Worm (Caenorhabditis elegans): ENCODE data around the gene clec-130.
A peak's percentile ranks its signal among the peaks of the same experiment; 100 is the strongest.

Gene clec-130

ce11 chrII:3546381-3546931 lies 26.9 kb upstream of the clec-130 start, which contains the start of gene apd-3 (continued):
- no peak for TF ChIP-seq ama-1 (optimal IDR thresholded peaks at IDR 0.05)
- TF ChIP-seq ama-1 (GFP tag; optimal IDR thresholded peaks at IDR 0.05): no peak
- TF ChIP-seq efl-1 (GFP tag; optimal IDR thresholded peaks at IDR 0.05): peak; percentile 27
- TF ChIP-seq hlh-26 (GFP tag; conservative IDR thresholded peaks at IDR 0.05): no peak
- TF ChIP-seq lag-1 (GFP tag; IDR thresholded peaks at IDR 0.05): no peak
- TF ChIP-seq ceh-100 (GFP tag; IDR thresholded peaks at IDR 0.05): no peak
- no peak for TF ChIP-seq attf-6 (GFP tag; IDR thresholded peaks at IDR 0.05)
- TF ChIP-seq ccch-3 (GFP tag; optimal IDR thresholded peaks at IDR 0.05): no peak
- no peak for TF ChIP-seq let-526 (GFP tag; IDR thresholded peaks at IDR 0.05)
- no peak for TF ChIP-seq rcor-1 (GFP tag; IDR thresholded peaks at IDR 0.05)
- TF ChIP-seq rpc-1 (optimal IDR thresholded peaks at IDR 0.05): no peak
- no peak for TF ChIP-seq rpc-1 (tag; optimal IDR thresholded peaks at IDR 0.05)
- TF ChIP-seq fkh-3 (tag; optimal IDR thresholded peaks at IDR 0.05): no peak
- TF ChIP-seq bed-2 (GFP tag; IDR thresholded peaks at IDR 0.05): no peak
- TF ChIP-seq pbrm-1 (GFP tag; IDR thresholded peaks at IDR 0.05): no peak
- no peak for TF ChIP-seq bed-1 (GFP tag; IDR thresholded peaks at IDR 0.05)
- TF ChIP-seq lin-40 (tag; optimal IDR thresholded peaks at IDR 0.05): no peak
- no peak for TF ChIP-seq attf-3 (GFP tag; conservative IDR thresholded peaks at IDR 0.05)
- TF ChIP-seq cebp-1 (GFP tag; IDR thresholded peaks at IDR 0.05): no peak
- TF ChIP-seq cebp-1 (tag; optimal IDR thresholded peaks at IDR 0.05): no peak
- no peak for TF ChIP-seq T26A5.8 (tag; optimal IDR thresholded peaks at IDR 0.05)
- no peak for TF ChIP-seq mel-28 (tag; optimal IDR thresholded peaks at IDR 0.05; ENCODE audit: borderline replicate concordance)
- TF ChIP-seq snpc-1.1 (tag; optimal IDR thresholded peaks at IDR 0.05; ENCODE audit: insufficient read depth): no peak
- TF ChIP-seq lsl-1 (GFP tag; optimal IDR thresholded peaks at IDR 0.05): peak; percentile 98
- TF ChIP-seq unc-62 (GFP tag; optimal IDR thresholded peaks at IDR 0.05): no peak
- no peak for TF ChIP-seq ztf-18 (tag; optimal IDR thresholded peaks at IDR 0.05)
- TF ChIP-seq dpff-1 (tag; optimal IDR thresholded peaks at IDR 0.05): no peak
- TF ChIP-seq athp-1 (tag; optimal IDR thresholded peaks at IDR 0.05): no peak
- no peak for TF ChIP-seq sptf-2 (GFP tag; optimal IDR thresholded peaks at IDR 0.05)
- no peak for TF ChIP-seq repo-1 (tag; optimal IDR thresholded peaks at IDR 0.05)
- TF ChIP-seq snpc-4 (GFP tag; optimal IDR thresholded peaks at IDR 0.05): no peak
- TF ChIP-seq snpc-4 (tag; optimal IDR thresholded peaks at IDR 0.05): no peak
- TF ChIP-seq Y67H2A.10 (GFP tag; conservative IDR thresholded peaks at IDR 0.05): no peak
- no peak for TF ChIP-seq nfya-2 (GFP tag; IDR thresholded peaks at IDR 0.05)
- no peak for TF ChIP-seq hsf-1 (GFP tag; IDR thresholded peaks at IDR 0.05)
- TF ChIP-seq ets-4 (GFP tag; optimal IDR thresholded peaks at IDR 0.05): no peak
- no peak for TF ChIP-seq hmg-1.2 (GFP tag; IDR thresholded peaks at IDR 0.05)
- TF ChIP-seq rec-8 (tag; optimal IDR thresholded peaks at IDR 0.05): no peak
- TF ChIP-seq hmg-20 (GFP tag; IDR thresholded peaks at IDR 0.05): no peak
- TF ChIP-seq F22D6.2 (tag; optimal IDR thresholded peaks at IDR 0.05): no peak
- no peak for TF ChIP-seq Y53F4B.3 (GFP tag; IDR thresholded peaks at IDR 0.05)
- TF ChIP-seq dpl-1 (GFP tag; optimal IDR thresholded peaks at IDR 0.05): no peak
- TF ChIP-seq lsy-27 (tag; optimal IDR thresholded peaks at IDR 0.05; ENCODE audit: borderline replicate concordance, insufficient read depth): no peak
- no peak for TF ChIP-seq nhr-27 (tag; optimal IDR thresholded peaks at IDR 0.05)
- no peak for TF ChIP-seq C06A6.2 (GFP tag; conservative IDR thresholded peaks at IDR 0.05)
- peak; percentile 58 for TF ChIP-seq D2030.7 (GFP tag; IDR thresholded peaks at IDR 0.05)
- TF ChIP-seq ztf-22 (GFP tag; optimal IDR thresholded peaks at IDR 0.05): no peak
- no peak for TF ChIP-seq tbx-9 (tag; optimal IDR thresholded peaks at IDR 0.05; ENCODE audit: borderline replicate concordance)
- TF ChIP-seq ceh-40 (GFP tag; IDR thresholded peaks at IDR 0.05): no peak

All from whole organism, young adult.